Fruit fly (Drosophila melanogaster) whole organism, adult: Measurements from ENCODE around the gene CG6142.

Experiments
- CG12768 ChIP-seq: fragments of 200-800 bp; sonication (Bioruptor generic); optimal IDR thresholded peaks from 2 replicates; lab custom pipeline; 2017; ENCODE audit warnings: missing biosample characterization, missing genetic modification characterization, mild to moderate bottlenecking, moderate library complexity, missing genetic modification reagents
- CG14711 ChIP-seq: fragments of 200-800 bp; sonication (Bioruptor generic); optimal IDR thresholded peaks from 2 replicates; lab custom pipeline; 2018; ENCODE audit warnings: missing biosample characterization, mild to moderate bottlenecking, missing genetic modification characterization, moderate library complexity
- CG1620 ChIP-seq: fragments of 200-800 bp; sonication (Bioruptor generic); optimal IDR thresholded peaks from 2 replicates; lab custom pipeline; 2016; ENCODE audit warnings: missing biosample characterization, missing genetic modification characterization
- CG33017 ChIP-seq: fragments of 200-800 bp; sonication (Bioruptor generic); optimal IDR thresholded peaks from 2 replicates; lab custom pipeline; 2018; ENCODE audit warnings: missing biosample characterization, mild to moderate bottlenecking, missing genetic modification characterization, moderate library complexity
- CG7045 ChIP-seq: fragments of 200-800 bp; sonication (Bioruptor generic); optimal IDR thresholded peaks from 2 replicates; lab custom pipeline; 2017; ENCODE audit warnings: missing biosample characterization, mild to moderate bottlenecking, missing genetic modification characterization
- CG7101 ChIP-seq: fragments of 200-800 bp; sonication (Bioruptor generic); optimal IDR thresholded peaks from 2 replicates; lab custom pipeline; 2018; ENCODE audit warnings: missing biosample characterization, mild to moderate bottlenecking, missing genetic modification characterization, moderate library complexity
- Crg-1 ChIP-seq: fragments of 200-800 bp; sonication (Bioruptor generic); optimal IDR thresholded peaks from 2 replicates; lab custom pipeline; 2016; ENCODE audit warnings: missing biosample characterization, missing genetic modification characterization
- Hr96 ChIP-seq: fragments of 200-800 bp; sonication (Bioruptor generic); optimal IDR thresholded peaks from 2 replicates; lab custom pipeline; 2016; ENCODE audit warnings: missing biosample characterization, missing genetic modification characterization
- Mnt ChIP-seq: fragments of 200-800 bp; sonication (Bioruptor generic); optimal IDR thresholded peaks from 2 replicates; lab custom pipeline; 2016; ENCODE audit warnings: missing biosample characterization, mild to moderate bottlenecking, missing genetic modification characterization
- cic ChIP-seq: fragments of 200-800 bp; sonication (Bioruptor generic); optimal IDR thresholded peaks from 2 replicates; lab custom pipeline; 2017; ENCODE audit warnings: missing biosample characterization, mild to moderate bottlenecking, missing genetic modification characterization, moderate library complexity
- cnc ChIP-seq, 2 experiments: fragments of >200 bp; optimal IDR thresholded peaks; 2 replicates each; lab custom pipeline; 2017
- kay ChIP-seq: fragments of 200-800 bp; sonication (Bioruptor generic); peaks from one replicate; lab custom pipeline; 2016; ENCODE audit warnings: missing biosample characterization, missing genetic modification characterization, borderline replicate concordance
- pad ChIP-seq: fragments of 200-800 bp; sonication (Bioruptor generic); optimal IDR thresholded peaks from 3 replicates; lab custom pipeline; 2017; ENCODE audit warnings: missing biosample characterization, missing genetic modification characterization, mild to moderate bottlenecking, moderate library complexity, missing genetic modification reagents
- tj ChIP-seq: fragments of 200-800 bp; sonication (Bioruptor generic); optimal IDR thresholded peaks from 3 replicates; lab custom pipeline; 2017; ENCODE audit warnings: missing biosample characterization, mild to moderate bottlenecking, missing genetic modification characterization, moderate library complexity
- toe ChIP-seq: fragments of 200-800 bp; sonication (Bioruptor generic); optimal IDR thresholded peaks from 2 replicates; lab custom pipeline; 2016; ENCODE audit warnings: missing biosample characterization, missing genetic modification characterization

CG6142 gene

DNA sequence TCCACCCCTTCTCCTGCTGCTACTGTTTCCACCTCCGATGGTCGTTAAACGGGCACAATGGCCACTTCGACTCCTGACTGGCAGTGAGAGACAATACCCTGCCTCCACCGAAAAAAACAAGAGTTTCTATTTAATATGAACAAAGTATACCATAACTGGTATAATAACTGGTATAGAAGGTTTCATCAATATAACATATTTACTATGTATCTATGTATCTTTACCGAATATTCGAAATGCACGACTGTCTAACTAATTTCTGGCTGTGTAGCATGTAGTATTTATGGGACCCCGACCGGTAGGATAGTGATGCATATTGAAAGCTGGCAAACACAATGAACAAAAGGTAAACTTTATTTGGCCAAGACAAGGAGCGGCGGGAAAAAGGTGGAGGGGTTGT, 49.0 kb downstream of the CG6142 start:
- TF ChIP-seq CG12768 (GFP tag; lab: Kevin White, UChicago) (no peak), kay (GFP tag; lab: Kevin White, UChicago) (no peak), toe (GFP tag; lab: Kevin White, UChicago) (no peak), Hr96 (GFP tag; lab: Kevin White, UChicago) (no peak), CG33017 (tag; lab: Kevin White, UChicago) (no peak), CG1620 (no peak)

DNA sequence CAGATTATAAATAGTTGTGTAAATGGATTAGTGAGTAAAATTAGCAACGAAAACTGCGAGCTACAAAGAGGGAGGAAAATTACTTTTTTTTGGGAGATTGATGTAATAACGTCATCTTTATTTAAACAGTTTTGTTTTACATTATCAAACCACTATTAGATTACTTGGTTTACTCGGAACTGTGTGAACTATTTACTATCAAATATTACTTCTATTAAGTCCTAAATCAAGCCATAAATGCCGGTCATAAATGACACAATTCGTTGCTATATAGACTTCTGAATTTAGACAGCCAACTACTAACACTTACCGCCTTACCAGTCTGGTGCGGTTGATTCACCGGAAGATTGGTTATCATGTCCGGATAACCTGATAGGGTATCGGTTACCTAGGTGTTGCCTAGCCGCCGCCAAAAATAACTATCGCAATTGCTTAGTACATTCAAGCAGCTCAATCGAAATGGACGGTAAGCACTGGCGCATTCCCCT, 52.3 kb downstream of the CG6142 start, which contains the start of gene CG31086:
CG31086 (plus strand) TSS at position 51 of the 488 bp plus-strand sequence.
- TF ChIP-seq CG7101 (peak; percentile 17), cnc (optimal IDR thresholded peaks at IDR 0.05; lab: Kevin White, UChicago) (no peak), kay (GFP tag; lab: Kevin White, UChicago) (peak; percentile 90), CG33017 (tag; lab: Kevin White, UChicago) (peak; percentile 59), pad (GFP tag; lab: Kevin White, UChicago) (no peak), Mnt (GFP tag; lab: Kevin White, UChicago) (peak; percentile 25), CG1620 (no peak), CG14711 (tag; lab: Kevin White, UChicago) (peak; percentile 28), tj (GFP tag; lab: Kevin White, UChicago) (no peak), Crg-1 (GFP tag; lab: Kevin White, UChicago) (no peak), CG7045 (GFP tag; lab: Kevin White, UChicago) (no peak), cic (GFP tag; lab: Kevin White, UChicago) (peak; percentile 65)
